Fruit fly (Drosophila melanogaster) whole organism, embryonic: ENCODE results near the gene CG2124.
A peak's percentile ranks its signal among the peaks of the same experiment; 100 is the strongest.

ENCODE experiments used
- CG10267 ChIP-seq: fragments of 200-800 bp; sonication (Bioruptor generic); optimal IDR thresholded peaks from 2 replicates; lab custom pipeline; 2018; ENCODE audit warnings: missing biosample characterization, mild to moderate bottlenecking, missing genetic modification characterization, moderate library complexity
- CG11695 ChIP-seq: fragments of 200-800 bp; sonication (Bioruptor generic); IDR thresholded peaks from 3 replicates; pipeline ENCODE4 v1.3.6; 2022; ENCODE audit warnings: missing biosample characterization, missing genetic modification characterization
- CG12299 ChIP-seq: fragments of 200-800 bp; sonication (Bioruptor generic); optimal IDR thresholded peaks from 2 replicates; lab custom pipeline; 2018; ENCODE audit warnings: missing biosample characterization, mild to moderate bottlenecking, missing genetic modification characterization
- CG12391 ChIP-seq: fragments of 200-800 bp; sonication (Bioruptor generic); optimal IDR thresholded peaks from 3 replicates; lab custom pipeline; 2018; ENCODE audit warnings: missing biosample characterization, mild to moderate bottlenecking, missing genetic modification characterization, moderate library complexity
- CG14710 ChIP-seq: fragments of 200-800 bp; sonication (Bioruptor generic); optimal IDR thresholded peaks from 3 replicates; lab custom pipeline; 2019; ENCODE audit warnings: missing biosample characterization, mild to moderate bottlenecking, missing genetic modification characterization, moderate library complexity
- CG15601 ChIP-seq: fragments of 200-800 bp; sonication (Bioruptor generic); optimal IDR thresholded peaks from 3 replicates; lab custom pipeline; 2019; ENCODE audit warnings: missing biosample characterization, mild to moderate bottlenecking, missing genetic modification characterization, moderate library complexity
- CG17359 ChIP-seq: fragments of 200-800 bp; sonication (Bioruptor generic); optimal IDR thresholded peaks from 3 replicates; lab custom pipeline; 2018; ENCODE audit warnings: missing biosample characterization, mild to moderate bottlenecking, missing genetic modification characterization, moderate library complexity
- CG17829 ChIP-seq: fragments of 200-800 bp; optimal IDR thresholded peaks from 2 replicates; lab custom pipeline; 2019; ENCODE audit warnings: missing biosample characterization, mild to moderate bottlenecking, missing genetic modification characterization, moderate library complexity
- CG18011 ChIP-seq: fragments of 200-800 bp; sonication (Bioruptor generic); optimal IDR thresholded peaks from 2 replicates; lab custom pipeline; 2017; ENCODE audit warnings: missing biosample characterization, missing genetic modification characterization, mild to moderate bottlenecking, moderate library complexity, missing genotype
- CG18599 ChIP-seq: fragments of 200-800 bp; sonication (Bioruptor generic); optimal IDR thresholded peaks from 3 replicates; lab custom pipeline; 2017; ENCODE audit warnings: missing biosample characterization, missing genetic modification characterization, mild to moderate bottlenecking, moderate library complexity, missing genetic modification reagents
- CG31441 ChIP-seq: fragments of 200-800 bp; sonication (Bioruptor generic); IDR thresholded peaks from 2 replicates; pipeline ENCODE4 v1.3.6; 2022; ENCODE audit warnings: missing biosample characterization, missing genetic modification characterization
- CG42726 ChIP-seq: fragments of 200-800 bp; sonication (Bioruptor generic); IDR thresholded peaks from 2 replicates; pipeline ENCODE4 v1.3.6; 2022; ENCODE audit warnings: missing biosample characterization, missing genetic modification characterization; ENCODE audit not compliant: partially characterized antibody
- CG4328 ChIP-seq: fragments of 200-800 bp; sonication (Bioruptor generic); optimal IDR thresholded peaks from 3 replicates; lab custom pipeline; 2017; ENCODE audit warnings: missing biosample characterization, missing genetic modification reagents, missing genetic modification characterization
- CG6175 ChIP-seq: fragments of 200-800 bp; sonication (Bioruptor generic); IDR thresholded peaks from 3 replicates; pipeline ENCODE4 v1.3.6; 2022; ENCODE audit warnings: missing biosample characterization, missing genetic modification characterization
- CG6791 ChIP-seq: fragments of 200-800 bp; sonication (Bioruptor generic); IDR thresholded peaks from 3 replicates; pipeline ENCODE4 v1.3.6; 2022; ENCODE audit warnings: missing biosample characterization, missing genetic modification characterization; ENCODE audit not compliant: partially characterized antibody
- CG8359 ChIP-seq: fragments of 200-800 bp; sonication (Bioruptor generic); optimal IDR thresholded peaks from 2 replicates; lab custom pipeline; 2017; ENCODE audit warnings: missing biosample characterization, mild to moderate bottlenecking, missing genetic modification characterization, borderline replicate concordance
- CG9727 ChIP-seq: fragments of 200-800 bp; sonication (Bioruptor generic); optimal IDR thresholded peaks from 3 replicates; lab custom pipeline; 2017; ENCODE audit warnings: missing biosample characterization, mild to moderate bottlenecking, missing genetic modification characterization
- CG9876 ChIP-seq: fragments of 200-800 bp; sonication (Bioruptor generic); optimal IDR thresholded peaks from 2 replicates; lab custom pipeline; 2016; ENCODE audit warnings: missing biosample characterization, missing genetic modification characterization
- CrebB ChIP-seq: fragments of 200-800 bp; sonication (Bioruptor generic); optimal IDR thresholded peaks from 3 replicates; lab custom pipeline; 2018; ENCODE audit warnings: missing biosample characterization, mild to moderate bottlenecking, missing genetic modification characterization
- D ChIP-seq, 2 experiments: fragments of 200-800 bp in 1 of 2; fragments of >200 bp in 1 of 2; sonication (Bioruptor generic) in 1 of 2; optimal IDR thresholded peaks; 2 replicates in 1 of 2; 3 replicates in 1 of 2; lab custom pipeline; 2017; ENCODE audit warnings: mild to moderate bottlenecking in 1 of 2, missing biosample characterization in 1 of 2, missing genetic modification characterization in 1 of 2, missing genetic modification reagents in 1 of 2
- Dll ChIP-seq: fragments of 200-800 bp; sonication (Bioruptor generic); IDR thresholded peaks from 4 replicates; pipeline ENCODE4 v1.3.6; 2022; ENCODE audit warnings: missing biosample characterization, missing genetic modification characterization; ENCODE audit not compliant: partially characterized antibody
- E2f1 ChIP-seq: fragments of 200-800 bp; sonication (Bioruptor generic); IDR thresholded peaks from 2 replicates; pipeline ENCODE4 v1.3.6; 2022; ENCODE audit warnings: missing biosample characterization, missing genetic modification characterization
- Mes4 ChIP-seq: fragments of 200-800 bp; sonication (Bioruptor generic); optimal IDR thresholded peaks from 2 replicates; lab custom pipeline; 2016; ENCODE audit warnings: missing biosample characterization, missing genetic modification characterization
- PHDP ChIP-seq: fragments of 200-800 bp; sonication (Bioruptor generic); optimal IDR thresholded peaks from 3 replicates; lab custom pipeline; 2018; ENCODE audit warnings: missing biosample characterization, mild to moderate bottlenecking, missing genetic modification characterization, moderate library complexity
- Pdp1 ChIP-seq, 2 experiments: fragments of 200-800 bp; sonication (Bioruptor generic); optimal IDR thresholded peaks; 3 replicates each; lab custom pipeline; 2016; ENCODE audit warnings: missing biosample characterization in 2 of 2, missing genetic modification characterization in 2 of 2, mild to moderate bottlenecking in 1 of 2, moderate library complexity in 1 of 2
- Stat92E ChIP-seq, 3 experiments: fragments of >200 bp in 2 of 3; fragments of 200-800 bp in 1 of 3; sonication (Bioruptor generic) in 1 of 3; optimal IDR thresholded peaks; 2 replicates each; lab custom pipeline; 2017 to 2019; ENCODE audit warnings: missing biosample characterization in 3 of 3, missing genetic modification characterization in 3 of 3, mild to moderate bottlenecking in 1 of 3, moderate library complexity in 1 of 3
- Taf1 ChIP-seq: fragments of 200-800 bp; sonication (Bioruptor generic); IDR thresholded peaks from 2 replicates; pipeline ENCODE4 v1.3.6; 2022; ENCODE audit warnings: missing biosample characterization, missing genetic modification characterization
- Tbp ChIP-seq: fragments of >200 bp; optimal IDR thresholded peaks from 2 replicates; lab custom pipeline; 2018; ENCODE audit warnings: missing biosample characterization, missing genetic modification characterization
- Xrp1 ChIP-seq: fragments of 200-800 bp; sonication (Bioruptor generic); IDR thresholded peaks from 2 replicates; pipeline ENCODE4 v1.3.6; 2022; ENCODE audit warnings: missing biosample characterization, missing genetic modification characterization
- ab ChIP-seq: fragments of 200-800 bp; sonication (Bioruptor generic); optimal IDR thresholded peaks from 2 replicates; lab custom pipeline; 2016; ENCODE audit warnings: missing biosample characterization, missing genetic modification characterization
- ase ChIP-seq: fragments of 200-800 bp; sonication (Bioruptor generic); IDR thresholded peaks from 3 replicates; pipeline ENCODE4 v1.3.6; 2022; ENCODE audit warnings: missing biosample characterization, missing genetic modification characterization
- cato ChIP-seq: fragments of 200-800 bp; sonication (Bioruptor generic); optimal IDR thresholded peaks from 2 replicates; lab custom pipeline; 2016; ENCODE audit warnings: missing biosample characterization, missing genetic modification characterization, borderline replicate concordance
- caup ChIP-seq: fragments of 200-800 bp; sonication (Bioruptor generic); optimal IDR thresholded peaks from 3 replicates; lab custom pipeline; 2017; ENCODE audit warnings: missing biosample characterization, mild to moderate bottlenecking, missing genetic modification characterization, moderate library complexity; ENCODE audit not compliant: severe bottlenecking
- chif ChIP-seq, 2 experiments: fragments of 200-800 bp; sonication (Bioruptor generic); optimal IDR thresholded peaks; 3 replicates each; lab custom pipeline; 2016; ENCODE audit warnings: missing biosample characterization in 2 of 2, missing genetic modification characterization in 2 of 2
- crc ChIP-seq: fragments of 200-800 bp; sonication (Bioruptor generic); optimal IDR thresholded peaks from 2 replicates; lab custom pipeline; 2016; ENCODE audit warnings: missing biosample characterization, missing genetic modification characterization
- cwo ChIP-seq: fragments of 200-800 bp; sonication (Bioruptor generic); optimal IDR thresholded peaks from 3 replicates; lab custom pipeline; 2017; ENCODE audit warnings: missing biosample characterization, missing genetic modification characterization, mild to moderate bottlenecking, moderate library complexity, missing genetic modification reagents
- esg ChIP-seq: fragments of 200-800 bp; sonication (Bioruptor generic); conservative IDR thresholded peaks from 2 replicates; pipeline ENCODE4 v1.3.6; 2022; ENCODE audit warnings: missing biosample characterization, missing genetic modification characterization
- ftz-f1 ChIP-seq: fragments of 200-800 bp; sonication (Bioruptor generic); optimal IDR thresholded peaks from 2 replicates; lab custom pipeline; 2016; ENCODE audit warnings: missing biosample characterization, missing genetic modification characterization
- gt ChIP-seq: fragments of 200-800 bp; sonication (Bioruptor generic); IDR thresholded peaks from 2 replicates; pipeline ENCODE4 v1.3.6; 2022; ENCODE audit warnings: missing biosample characterization, missing genetic modification characterization
- kay ChIP-seq: fragments of 200-800 bp; sonication (Bioruptor generic); optimal IDR thresholded peaks from 2 replicates; lab custom pipeline; 2016; ENCODE audit warnings: missing biosample characterization, missing genetic modification characterization
- lmd ChIP-seq: fragments of 200-800 bp; sonication (Bioruptor generic); IDR thresholded peaks from 2 replicates; pipeline ENCODE4 v1.3.6; 2022; ENCODE audit warnings: missing biosample characterization, missing genetic modification characterization
- mld ChIP-seq: fragments of 200-800 bp; sonication (Bioruptor generic); IDR thresholded peaks from 3 replicates; pipeline ENCODE4 v1.3.6; 2022; ENCODE audit warnings: missing biosample characterization, missing genetic modification characterization; ENCODE audit not compliant: partially characterized antibody
- odd ChIP-seq: fragments of 200-800 bp; sonication (Bioruptor generic); optimal IDR thresholded peaks from 2 replicates; lab custom pipeline; 2017; ENCODE audit warnings: missing biosample characterization, mild to moderate bottlenecking, missing genetic modification characterization
- pros ChIP-seq: fragments of 200-800 bp; sonication (Bioruptor generic); optimal IDR thresholded peaks from 3 replicates; lab custom pipeline; 2019; ENCODE audit warnings: missing biosample characterization, mild to moderate bottlenecking, missing genetic modification characterization, moderate library complexity
- sens ChIP-seq: fragments of 200-800 bp; sonication (Bioruptor generic); peaks from one replicate; lab custom pipeline; 2016; ENCODE audit warnings: missing biosample characterization, missing genetic modification characterization
- stwl ChIP-seq: fragments of 200-800 bp; sonication (Bioruptor generic); optimal IDR thresholded peaks from 3 replicates; lab custom pipeline; 2018; ENCODE audit warnings: missing biosample characterization, mild to moderate bottlenecking, missing genetic modification characterization, moderate library complexity
- sug ChIP-seq: fragments of 200-800 bp; optimal IDR thresholded peaks from 2 replicates; lab custom pipeline; 2019; ENCODE audit warnings: missing biosample characterization, mild to moderate bottlenecking, missing genetic modification characterization, moderate library complexity
- z ChIP-seq: fragments of 200-800 bp; sonication (Bioruptor generic); IDR thresholded peaks from 3 replicates; pipeline ENCODE4 v1.3.6; 2022; ENCODE audit warnings: missing biosample characterization, missing genetic modification characterization
- zfh2 ChIP-seq: fragments of 200-800 bp; sonication (Bioruptor generic); optimal IDR thresholded peaks from 2 replicates; lab custom pipeline; 2016; ENCODE audit warnings: missing biosample characterization, missing genetic modification characterization

The CG2124 gene

DNA sequence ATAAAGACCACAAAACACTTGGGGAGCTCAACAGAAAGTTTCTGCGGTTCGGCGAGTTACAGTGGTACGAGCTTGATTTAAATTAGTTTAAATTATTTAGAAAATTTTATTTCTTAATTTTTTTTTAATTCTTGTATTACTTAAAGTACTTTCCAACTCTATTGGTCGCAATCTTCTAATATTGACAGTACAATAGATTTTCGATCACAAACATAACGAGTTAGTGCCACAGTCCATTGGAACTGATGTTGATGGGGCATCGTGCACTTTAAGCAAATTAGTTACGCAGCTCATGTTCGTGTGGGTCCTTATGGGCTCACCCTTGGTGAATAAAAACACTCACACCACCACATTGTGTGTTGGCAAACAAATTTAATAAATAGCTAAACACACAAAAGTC lies 22.4 kb upstream of the CG2124 start (continued):
- peak; percentile 70 for TF ChIP-seq CG17359 (tag; lab: Kevin White, UChicago)
- TF ChIP-seq CG18599 (GFP tag; lab: Kevin White, UChicago), result peak; percentile 77
- peak; percentile 52 for TF ChIP-seq esg (GFP tag; lab: Robert Waterston, UW)
- TF ChIP-seq odd (GFP tag; lab: Kevin White, UChicago), result no peak
- TF ChIP-seq Dll (GFP tag; lab: Robert Waterston, UW), result no peak
- no peak for TF ChIP-seq ftz-f1 (GFP tag; lab: Kevin White, UChicago)
- TF ChIP-seq cato (GFP tag; lab: Kevin White, UChicago), result no peak
- TF ChIP-seq CG9727 (GFP tag; lab: Kevin White, UChicago), result peak; percentile 28
- TF ChIP-seq E2f1 (GFP tag; lab: Robert Waterston, UW), result peak; percentile 68
- no peak for TF ChIP-seq CrebB
- TF ChIP-seq CG15601 (tag; lab: Kevin White, UChicago), result peak; percentile 45
- TF ChIP-seq CG18011 (GFP tag; lab: Kevin White, UChicago), result no peak
- peak; percentile 60 for TF ChIP-seq CG12391 (tag; lab: Kevin White, UChicago)
- no peak for TF ChIP-seq CG14710
- TF ChIP-seq CG11695 (GFP tag; lab: Robert Waterston, UW), result peak; percentile 76
- peak; percentile 63 for TF ChIP-seq PHDP
- no peak for TF ChIP-seq CG9876 (GFP tag; lab: Kevin White, UChicago)
- peak; percentile 51 for TF ChIP-seq CG10267 (tag; lab: Kevin White, UChicago)
- no peak for TF ChIP-seq D (optimal IDR thresholded peaks at IDR 0.05; lab: Kevin White, UChicago)
- TF ChIP-seq D (GFP tag; optimal IDR thresholded peaks at IDR 0.05; lab: Kevin White, UChicago), result peak; percentile 21
- no peak for TF ChIP-seq crc (GFP tag; lab: Kevin White, UChicago)
- peak; percentile 58 for TF ChIP-seq lmd (GFP tag; lab: Robert Waterston, UW)
- TF ChIP-seq ab (GFP tag; lab: Kevin White, UChicago), result no peak
- TF ChIP-seq kay, result peak; percentile 4
- TF ChIP-seq CG42726 (GFP tag; lab: Robert Waterston, UW), result no peak
- TF ChIP-seq CG6175 (GFP tag; lab: Robert Waterston, UW), result no peak
- TF ChIP-seq Xrp1, result peak; percentile 67; the same call in 1 of the 2 replicates
- peak; percentile 72 for TF ChIP-seq sens (GFP tag; lab: Kevin White, UChicago)
- peak; percentile 70; the same call in 2 of the 3 replicates for TF ChIP-seq ase
- TF ChIP-seq sug (tag; lab: Kevin White, UChicago), result peak; percentile 9
- TF ChIP-seq Pdp1 (GFP tag; optimal IDR thresholded peaks at IDR 0.05; lab: Kevin White, UChicago), result peak in 1 of 2 experiments; percentile 12
- no peak for TF ChIP-seq z (GFP tag; lab: Robert Waterston, UW)
- peak; percentile 15 for TF ChIP-seq CG12299 (tag; lab: Kevin White, UChicago)
- no peak for TF ChIP-seq Stat92E (GFP tag; optimal IDR thresholded peaks at IDR 0.05; lab: Kevin White, UChicago)
- TF ChIP-seq pros (GFP tag; lab: Kevin White, UChicago), result no peak
- peak; percentile 70 for TF ChIP-seq CG31441 (GFP tag; lab: Robert Waterston, UW)
- TF ChIP-seq chif (GFP tag; optimal IDR thresholded peaks at IDR 0.05; lab: Kevin White, UChicago), result no peak
- TF ChIP-seq Tbp (GFP tag; lab: Kevin White, UChicago), result no peak
- TF ChIP-seq CG17829, result peak; percentile 31
- TF ChIP-seq CG4328, result peak; percentile 7
- peak; percentile 50 for TF ChIP-seq cwo (GFP tag; lab: Kevin White, UChicago)
- TF ChIP-seq mld, result no peak
- no peak for TF ChIP-seq zfh2
- peak; percentile 29; the same call in 1 of the 2 replicates for TF ChIP-seq Taf1 (GFP tag; lab: Robert Waterston, UW)
- TF ChIP-seq caup, result no peak
- TF ChIP-seq Mes4 (GFP tag; lab: Kevin White, UChicago), result no peak
- no peak for TF ChIP-seq CG8359 (GFP tag; lab: Kevin White, UChicago)
- TF ChIP-seq gt (GFP tag; lab: Robert Waterston, UW), result no peak
- TF ChIP-seq CG6791 (GFP tag; lab: Robert Waterston, UW), result no peak
- no peak for TF ChIP-seq stwl (tag; lab: Kevin White, UChicago)
